Fruit fly (Drosophila melanogaster) whole organism, embryonic: ENCODE measurements around the gene Svil.

Source experiments
- Ada2b ChIP-seq: fragments of 200-800 bp; sonication (Bioruptor generic); IDR thresholded peaks from 2 replicates; pipeline ENCODE4 v1.3.6; 2022; ENCODE audit warnings: missing biosample characterization, missing genetic modification characterization
- Aef1 ChIP-seq: fragments of 200-800 bp; sonication (Bioruptor generic); IDR thresholded peaks from 3 replicates; pipeline ENCODE4 v1.3.6; 2022; ENCODE audit warnings: missing biosample characterization, missing genetic modification characterization
- B-H1 ChIP-seq: fragments of 200-800 bp; sonication (Bioruptor generic); IDR thresholded peaks from 3 replicates; pipeline ENCODE4 v1.3.6; 2022; ENCODE audit warnings: missing biosample characterization, missing genetic modification characterization
- B-H2 ChIP-seq: fragments of 200-800 bp; sonication (Bioruptor generic); optimal IDR thresholded peaks from 2 replicates; lab custom pipeline; 2018; ENCODE audit warnings: missing biosample characterization, mild to moderate bottlenecking, missing genetic modification characterization
- CG10267 ChIP-seq: fragments of 200-800 bp; sonication (Bioruptor generic); optimal IDR thresholded peaks from 2 replicates; lab custom pipeline; 2018; ENCODE audit warnings: missing biosample characterization, mild to moderate bottlenecking, missing genetic modification characterization, moderate library complexity
- CG10543 ChIP-seq: fragments of 200-800 bp; sonication (Bioruptor generic); optimal IDR thresholded peaks from 3 replicates; lab custom pipeline; 2017; ENCODE audit warnings: missing biosample characterization, mild to moderate bottlenecking, missing genetic modification characterization, moderate library complexity
- CG10979 ChIP-seq: fragments of 200-800 bp; sonication (Bioruptor generic); optimal IDR thresholded peaks from 2 replicates; lab custom pipeline; 2018; ENCODE audit warnings: missing biosample characterization, mild to moderate bottlenecking, missing genetic modification characterization, moderate library complexity
- CG12391 ChIP-seq: fragments of 200-800 bp; sonication (Bioruptor generic); optimal IDR thresholded peaks from 3 replicates; lab custom pipeline; 2018; ENCODE audit warnings: missing biosample characterization, mild to moderate bottlenecking, missing genetic modification characterization, moderate library complexity
- CG13123 ChIP-seq: fragments of 200-800 bp; sonication (Bioruptor generic); optimal IDR thresholded peaks from 2 replicates; lab custom pipeline; 2016; ENCODE audit warnings: missing biosample characterization, missing genetic modification characterization
- CG14014 ChIP-seq: fragments of 200-800 bp; sonication (Bioruptor generic); IDR thresholded peaks from 2 replicates; pipeline ENCODE4 v1.3.6; 2022; ENCODE audit warnings: missing biosample characterization, missing genetic modification characterization
- CG14667 ChIP-seq: fragments of 200-800 bp; sonication (Bioruptor generic); IDR thresholded peaks from 2 replicates; pipeline ENCODE4 v1.3.6; 2022; ENCODE audit warnings: missing biosample characterization, missing genetic modification characterization
- CG15601 ChIP-seq: fragments of 200-800 bp; sonication (Bioruptor generic); optimal IDR thresholded peaks from 3 replicates; lab custom pipeline; 2019; ENCODE audit warnings: missing biosample characterization, mild to moderate bottlenecking, missing genetic modification characterization, moderate library complexity
- CG15696 ChIP-seq: fragments of 200-800 bp; sonication (Bioruptor generic); optimal IDR thresholded peaks from 2 replicates; lab custom pipeline; 2019; ENCODE audit warnings: missing biosample characterization, mild to moderate bottlenecking, missing genetic modification characterization, moderate library complexity
- CG1603 ChIP-seq: fragments of 200-800 bp; sonication (Bioruptor generic); optimal IDR thresholded peaks from 2 replicates; lab custom pipeline; 2019; ENCODE audit warnings: missing biosample characterization, mild to moderate bottlenecking, missing genetic modification characterization, moderate library complexity
- CG16813 ChIP-seq: fragments of 200-800 bp; sonication (Bioruptor generic); IDR thresholded peaks from 3 replicates; pipeline ENCODE4 v1.3.6; 2022; ENCODE audit warnings: missing biosample characterization, missing genetic modification characterization; ENCODE audit not compliant: partially characterized antibody
- CG17361 ChIP-seq: fragments of 200-800 bp; sonication (Bioruptor generic); IDR thresholded peaks from 3 replicates; pipeline ENCODE4 v1.3.6; 2022; ENCODE audit warnings: missing biosample characterization, missing genetic modification characterization
- CG30020 ChIP-seq: fragments of 200-800 bp; optimal IDR thresholded peaks from 2 replicates; lab custom pipeline; 2019; ENCODE audit warnings: missing biosample characterization, mild to moderate bottlenecking, missing genetic modification characterization, moderate library complexity
- CG32532 ChIP-seq: fragments of 200-800 bp; sonication (Bioruptor generic); IDR thresholded peaks from 2 replicates; pipeline ENCODE4 v1.3.6; 2022; ENCODE audit warnings: missing biosample characterization, missing genetic modification characterization
- CG33557 ChIP-seq: fragments of 200-800 bp; sonication (Bioruptor generic); optimal IDR thresholded peaks from 2 replicates; lab custom pipeline; 2019; ENCODE audit warnings: missing biosample characterization, mild to moderate bottlenecking, missing genetic modification characterization, moderate library complexity
- CG34422 ChIP-seq: fragments of 200-800 bp; sonication (Bioruptor generic); IDR thresholded peaks from 3 replicates; pipeline ENCODE4 v1.3.6; 2022; ENCODE audit warnings: missing biosample characterization, missing genetic modification characterization
- CG4328 ChIP-seq: fragments of 200-800 bp; sonication (Bioruptor generic); optimal IDR thresholded peaks from 3 replicates; lab custom pipeline; 2017; ENCODE audit warnings: missing biosample characterization, missing genetic modification reagents, missing genetic modification characterization
- CG6689 ChIP-seq: fragments of 200-800 bp; sonication (Bioruptor generic); IDR thresholded peaks from 2 replicates; pipeline ENCODE4 v1.3.6; 2022; ENCODE audit warnings: missing biosample characterization, missing genetic modification characterization
- CG7271 ChIP-seq: fragments of 200-800 bp; sonication (Bioruptor generic); optimal IDR thresholded peaks from 2 replicates; lab custom pipeline; 2018; ENCODE audit warnings: missing biosample characterization, mild to moderate bottlenecking, missing genetic modification characterization, moderate library complexity
- CG7786 ChIP-seq: fragments of 200-800 bp; sonication (Bioruptor generic); optimal IDR thresholded peaks from 2 replicates; lab custom pipeline; 2016; ENCODE audit warnings: missing biosample characterization, missing genetic modification characterization
- CG7987 ChIP-seq: fragments of 200-800 bp; sonication (Bioruptor generic); optimal IDR thresholded peaks from 2 replicates; lab custom pipeline; 2018; ENCODE audit warnings: missing biosample characterization, mild to moderate bottlenecking, missing genetic modification characterization, moderate library complexity
- CG9437 ChIP-seq: fragments of 200-800 bp; sonication (Bioruptor generic); optimal IDR thresholded peaks from 2 replicates; lab custom pipeline; 2018; ENCODE audit warnings: missing biosample characterization, mild to moderate bottlenecking, missing genetic modification characterization
- CG9727 ChIP-seq: fragments of 200-800 bp; sonication (Bioruptor generic); optimal IDR thresholded peaks from 3 replicates; lab custom pipeline; 2017; ENCODE audit warnings: missing biosample characterization, mild to moderate bottlenecking, missing genetic modification characterization
- Doc3 ChIP-seq: fragments of 200-800 bp; sonication (Bioruptor generic); IDR thresholded peaks from 3 replicates; pipeline ENCODE4 v1.3.6; 2022; ENCODE audit warnings: missing biosample characterization, missing genetic modification characterization; ENCODE audit not compliant: partially characterized antibody
- HmgZ ChIP-seq: fragments of 200-800 bp; sonication (Bioruptor generic); optimal IDR thresholded peaks from 2 replicates; lab custom pipeline; 2018; ENCODE audit warnings: missing biosample characterization, mild to moderate bottlenecking, missing genetic modification characterization
- Max ChIP-seq: fragments of 200-800 bp; sonication (Bioruptor generic); optimal IDR thresholded peaks from 2 replicates; lab custom pipeline; 2016; ENCODE audit warnings: missing biosample characterization, mild to moderate bottlenecking, missing genetic modification characterization
- Opbp ChIP-seq: fragments of 200-800 bp; sonication (Bioruptor generic); IDR thresholded peaks from 3 replicates; pipeline ENCODE4 v1.3.6; 2022; ENCODE audit warnings: missing biosample characterization, missing genetic modification characterization; ENCODE audit not compliant: partially characterized antibody
- Rfx ChIP-seq: fragments of 200-800 bp; sonication (Bioruptor generic); IDR thresholded peaks from 2 replicates; pipeline ENCODE4 v1.3.6; 2022; ENCODE audit warnings: missing biosample characterization, missing genetic modification characterization
- Sry-β ChIP-seq: fragments of 200-800 bp; sonication (Bioruptor generic); optimal IDR thresholded peaks from 2 replicates; lab custom pipeline; 2018; ENCODE audit warnings: missing biosample characterization, mild to moderate bottlenecking, missing genetic modification characterization, moderate library complexity
- Taf1 ChIP-seq: fragments of 200-800 bp; sonication (Bioruptor generic); IDR thresholded peaks from 2 replicates; pipeline ENCODE4 v1.3.6; 2022; ENCODE audit warnings: missing biosample characterization, missing genetic modification characterization
- YL-1 ChIP-seq: fragments of 200-800 bp; sonication (Bioruptor generic); optimal IDR thresholded peaks from 3 replicates; lab custom pipeline; 2017; ENCODE audit warnings: missing biosample characterization, mild to moderate bottlenecking, missing genetic modification characterization
- chif ChIP-seq, 2 experiments: fragments of 200-800 bp; sonication (Bioruptor generic); optimal IDR thresholded peaks; 3 replicates each; lab custom pipeline; 2016; ENCODE audit warnings: missing biosample characterization in 2 of 2, missing genetic modification characterization in 2 of 2
- crp ChIP-seq, 2 experiments: fragments of 200-800 bp; sonication (Bioruptor generic); optimal IDR thresholded peaks; 2 replicates in 1 of 2; 3 replicates in 1 of 2; lab custom pipeline; 2017; ENCODE audit warnings: missing biosample characterization in 2 of 2, missing genetic modification characterization in 2 of 2, mild to moderate bottlenecking in 1 of 2, moderate library complexity in 1 of 2
- dati ChIP-seq: fragments of 200-800 bp; sonication (Bioruptor generic); IDR thresholded peaks from 2 replicates; pipeline ENCODE4 v1.3.6; 2022; ENCODE audit warnings: missing biosample characterization, missing genetic modification characterization
- disco-r ChIP-seq: fragments of 200-800 bp; sonication (Bioruptor generic); optimal IDR thresholded peaks from 2 replicates; lab custom pipeline; 2016; ENCODE audit warnings: missing biosample characterization, missing genetic modification characterization
- dmrt11E ChIP-seq: fragments of 200-800 bp; sonication (Bioruptor generic); optimal IDR thresholded peaks from 3 replicates; lab custom pipeline; 2018; ENCODE audit warnings: missing biosample characterization, mild to moderate bottlenecking, missing genetic modification characterization, moderate library complexity
- gcm2 ChIP-seq: fragments of 200-800 bp; sonication (Bioruptor generic); optimal IDR thresholded peaks from 2 replicates; lab custom pipeline; 2016; ENCODE audit warnings: missing biosample characterization, missing genetic modification characterization
- inv ChIP-seq: fragments of 200-800 bp; sonication (Bioruptor generic); IDR thresholded peaks from 2 replicates; pipeline ENCODE4 v1.3.6; 2022; ENCODE audit warnings: missing biosample characterization, missing genetic modification characterization; ENCODE audit not compliant: partially characterized antibody
- kni ChIP-seq: fragments of 200-800 bp; sonication (Bioruptor generic); optimal IDR thresholded peaks from 3 replicates; lab custom pipeline; 2017; ENCODE audit warnings: mild to moderate bottlenecking, missing biosample characterization, missing genetic modification reagents, missing genetic modification characterization
- lab ChIP-seq: fragments of 200-800 bp; sonication (Bioruptor generic); optimal IDR thresholded peaks from 3 replicates; lab custom pipeline; 2017; ENCODE audit warnings: missing biosample characterization, missing genetic modification characterization, mild to moderate bottlenecking, moderate library complexity, missing genetic modification reagents
- pita ChIP-seq: fragments of 200-800 bp; sonication (Bioruptor generic); optimal IDR thresholded peaks from 2 replicates; lab custom pipeline; 2017; ENCODE audit warnings: missing biosample characterization, mild to moderate bottlenecking, missing genetic modification characterization
- slbo ChIP-seq: fragments of 200-800 bp; sonication (Bioruptor generic); IDR thresholded peaks from 2 replicates; pipeline ENCODE4 v1.3.6; 2022; ENCODE audit warnings: missing biosample characterization, missing genetic modification characterization
- so ChIP-seq: fragments of 200-800 bp; sonication (Bioruptor generic); IDR thresholded peaks from 3 replicates; pipeline ENCODE4 v1.3.6; 2022; ENCODE audit warnings: missing biosample characterization, missing genetic modification characterization
- stwl ChIP-seq: fragments of 200-800 bp; sonication (Bioruptor generic); optimal IDR thresholded peaks from 3 replicates; lab custom pipeline; 2018; ENCODE audit warnings: missing biosample characterization, mild to moderate bottlenecking, missing genetic modification characterization, moderate library complexity

Svil gene

dm6 chr3L:2371882-2372281, 5.6 kb upstream of the Svil start, which contains the start of the genes CG1317 and CG8993 (continued):
- TF ChIP-seq stwl (peak; percentile 96), CG15696 (peak; percentile 55), HmgZ (tag; lab: Kevin White, UChicago) (peak; percentile 61), CG32532 (GFP tag; lab: Robert Waterston, UW) (peak; percentile 35; the same call in 1 of the 2 replicates), Max (peak; percentile 40), gcm2 (GFP tag; lab: Kevin White, UChicago) (no peak), Taf1 (GFP tag; lab: Robert Waterston, UW) (peak; percentile 26; the same call in 1 of the 2 replicates), CG14014 (GFP tag; lab: Robert Waterston, UW) (peak; percentile 41; the same call in 1 of the 2 replicates), Ada2b (peak; percentile 34; the same call in 1 of the 2 replicates), YL-1 (GFP tag; lab: Kevin White, UChicago) (peak; percentile 89), CG7786 (GFP tag; lab: Kevin White, UChicago) (no peak), lab (GFP tag; lab: Kevin White, UChicago) (peak; percentile 26), dmrt11E (tag; lab: Kevin White, UChicago) (peak; percentile 54), Sry-β (GFP tag; lab: Kevin White, UChicago) (peak; percentile 73), CG9727 (GFP tag; lab: Kevin White, UChicago) (peak; percentile 61), CG10267 (tag; lab: Kevin White, UChicago) (peak; percentile 75), pita (GFP tag; lab: Kevin White, UChicago) (no peak), CG6689 (GFP tag; lab: Robert Waterston, UW) (peak; percentile 50; the same call in 1 of the 2 replicates), CG4328 (peak; percentile 20), B-H2 (GFP tag; lab: Kevin White, UChicago) (peak; percentile 77), CG10543 (GFP tag; lab: Kevin White, UChicago) (peak; percentile 42), so (GFP tag; lab: Robert Waterston, UW) (no peak), crp (GFP tag; optimal IDR thresholded peaks at IDR 0.05; lab: Kevin White, UChicago) (peak in 1 of 2 experiments; percentile 46), inv (GFP tag; lab: Robert Waterston, UW) (peak; percentile 57; the same call in 1 of the 2 replicates), Aef1 (GFP tag; lab: Robert Waterston, UW) (peak; percentile 84), CG12391 (tag; lab: Kevin White, UChicago) (peak; percentile 83), kni (GFP tag; lab: Kevin White, UChicago) (no peak), CG17361 (GFP tag; lab: Robert Waterston, UW) (peak; percentile 74; the same call in 2 of the 3 replicates), CG10979 (peak; percentile 45), CG15601 (peak; percentile 74)
- TF ChIP-seq, all 482 proteins: peak for 197

- TF ChIP-seq dati (GFP tag; lab: Robert Waterston, UW) (peak; percentile 99), chif (GFP tag; optimal IDR thresholded peaks at IDR 0.05; lab: Kevin White, UChicago) (peak; percentile 97 to 99), Doc3 (no peak), CG14667 (peak; percentile 100), CG34422 (GFP tag; lab: Robert Waterston, UW) (peak; percentile 100), Rfx (GFP tag; lab: Robert Waterston, UW) (peak; percentile 100), Opbp (GFP tag; lab: Robert Waterston, UW) (no peak; the same call in 2 of the 3 replicates), slbo (GFP tag; lab: Robert Waterston, UW) (peak; percentile 100), CG13123 (GFP tag; lab: Kevin White, UChicago) (peak; percentile 98), CG16813 (GFP tag; lab: Robert Waterston, UW) (0 out of 3 replicates have a peak, but pooled peaks have one; percentile 8), disco-r (GFP tag; lab: Kevin White, UChicago) (peak; percentile 97), CG7271 (peak; percentile 98), CG7987 (peak; percentile 96), CG33557 (GFP tag; lab: Kevin White, UChicago) (peak; percentile 96), CG9437 (GFP tag; lab: Kevin White, UChicago) (peak; percentile 94), CG1603 (tag; lab: Kevin White, UChicago) (peak; percentile 98), B-H1 (GFP tag; lab: Robert Waterston, UW) (peak; percentile 100), CG30020 (peak; percentile 89)
Measured at dm6 chr3L:2373421-2374043, 3.9 kb upstream of the Svil start, which contains the start of the genes mRpL23 and CG9004. mRpL23 (minus strand) TSS chr3L:2373704. CG9004 (plus strand) TSS chr3L:2373728.
